Worm (Caenorhabditis elegans) whole organism, L2 larva: ENCODE data around the gene F57H12.5.

Experiments used
- egl-27 ChIP-seq: sonication (generic microtip); optimal IDR thresholded peaks from 3 replicates; lab custom pipeline; 2017; ENCODE audit warnings: missing biosample characterization, missing genetic modification reagents, missing genetic modification characterization
- lin-39 ChIP-seq: fragments of 150-350 bp; optimal IDR thresholded peaks from 2 replicates; lab custom pipeline; 2014; ENCODE audit warnings: missing biosample characterization, missing genetic modification reagents, missing genetic modification characterization
- mab-5 ChIP-seq: fragments of 150-350 bp; optimal IDR thresholded peaks from 2 replicates; lab custom pipeline; 2014; ENCODE audit warnings: missing biosample characterization, missing genetic modification characterization
- mdl-1 ChIP-seq, 2 experiments: fragments of 150-350 bp in 1 of 2; sonication (generic microtip) in 1 of 2; optimal IDR thresholded peaks; 2 replicates each; lab custom pipeline; 2017; ENCODE audit warnings: missing biosample characterization in 2 of 2, missing genetic modification characterization in 2 of 2
- unc-62 ChIP-seq: fragments of 150-350 bp; optimal IDR thresholded peaks from 2 replicates; lab custom pipeline; 2014; ENCODE audit warnings: missing biosample characterization, missing genetic modification reagents, missing genetic modification characterization
- ztf-4 ChIP-seq: fragments of 150-350 bp; optimal IDR thresholded peaks from 2 replicates; lab custom pipeline; 2014; ENCODE audit warnings: missing biosample characterization, missing genetic modification characterization

- TF ChIP-seq lin-39: no peak
- no peak for TF ChIP-seq ztf-4 (tag; lab: Kevin White, UChicago)
- no peak for TF ChIP-seq mab-5
- TF ChIP-seq unc-62 (GFP tag; lab: Kevin White, UChicago): no peak
- no peak for TF ChIP-seq egl-27 (tag; lab: Kevin White, UChicago)
- no peak for TF ChIP-seq mdl-1 (tag; optimal IDR thresholded peaks at IDR 0.05; lab: Kevin White, UChicago)
Observed at ce11 chrIV:7983021-7983420, 15.9 kb downstream of the F57H12.5 start.
